Worm (Caenorhabditis elegans) whole organism, L1 larva: Measurements from ENCODE around the gene bath-45.

Experiments used
- C34B4.2 ChIP-seq: sonication (generic microtip); optimal IDR thresholded peaks from 2 replicates; lab custom pipeline; 2017; ENCODE audit warnings: mild to moderate bottlenecking, missing genetic modification characterization, missing compliant biosample characterization
- F16B12.6 ChIP-seq: fragments of 150-350 bp; optimal IDR thresholded peaks from 2 replicates; lab custom pipeline; 2014; ENCODE audit warnings: missing biosample characterization, missing genetic modification characterization
- Y116A8C.19 ChIP-seq: sonication (generic microtip); optimal IDR thresholded peaks from 2 replicates; lab custom pipeline; 2016; ENCODE audit warnings: missing compliant biosample characterization, missing genetic modification characterization, borderline replicate concordance
- aly-2 ChIP-seq: fragments of 150-350 bp; optimal IDR thresholded peaks from 2 replicates; lab custom pipeline; 2014; ENCODE audit warnings: missing biosample characterization, missing genetic modification characterization
- ama-1 ChIP-seq: fragments of 150-350 bp; optimal IDR thresholded peaks from 2 replicates; lab custom pipeline; 2014
- blmp-1 ChIP-seq: fragments of 150-350 bp; optimal IDR thresholded peaks from 2 replicates; lab custom pipeline; 2014; ENCODE audit warnings: missing biosample characterization, missing genetic modification characterization
- ceh-63 ChIP-seq: fragments of 200-800 bp; sonication (Bioruptor generic); optimal IDR thresholded peaks from 2 replicates; lab custom pipeline; 2018; ENCODE audit warnings: mild to moderate bottlenecking, missing genetic modification characterization, missing compliant biosample characterization
- ceh-8 ChIP-seq: fragments of 200-800 bp; sonication (Bioruptor generic); optimal IDR thresholded peaks from 2 replicates; lab custom pipeline; 2018; ENCODE audit warnings: mild to moderate bottlenecking, missing genetic modification characterization, moderate library complexity, missing compliant biosample characterization
- ceh-88 ChIP-seq: fragments of 200-800 bp; sonication (Bioruptor generic); IDR thresholded peaks from 2 replicates; pipeline ENCODE4 v1.3.6; 2022; ENCODE audit warnings: missing genetic modification characterization, missing compliant biosample characterization
- ces-1 ChIP-seq: fragments of 150-350 bp; optimal IDR thresholded peaks from 2 replicates; lab custom pipeline; 2014; ENCODE audit warnings: missing biosample characterization, missing genetic modification reagents, missing genetic modification characterization
- dpl-1 ChIP-seq, 3 experiments: fragments of 150-350 bp in 2 of 3; sonication (generic microtip) in 1 of 3; optimal IDR thresholded peaks; 2 replicates each; lab custom pipeline; 2014 to 2017; ENCODE audit warnings: missing biosample characterization in 3 of 3, missing genetic modification characterization in 3 of 3, missing genetic modification reagents in 3 of 3
- dsc-1 ChIP-seq: sonication (generic microtip); optimal IDR thresholded peaks from 2 replicates; lab custom pipeline; 2016; ENCODE audit warnings: mild to moderate bottlenecking, missing genetic modification characterization, missing compliant biosample characterization
- efl-3 ChIP-seq: fragments of 200-800 bp; sonication (Bioruptor generic); optimal IDR thresholded peaks from 2 replicates; lab custom pipeline; 2018; ENCODE audit warnings: mild to moderate bottlenecking, missing genetic modification characterization, missing compliant biosample characterization
- egl-27 ChIP-seq, 2 experiments: fragments of 150-350 bp in 1 of 2; sonication (generic microtip); optimal IDR thresholded peaks; 3 replicates each; lab custom pipeline; 2017 to 2018; ENCODE audit warnings: missing biosample characterization in 2 of 2, missing genetic modification characterization in 2 of 2, missing genetic modification reagents in 2 of 2
- elt-2 ChIP-seq: sonication (generic microtip); optimal IDR thresholded peaks from 2 replicates; lab custom pipeline; 2016; ENCODE audit warnings: missing genetic modification characterization, mild to moderate bottlenecking, inconsistent platforms, missing compliant biosample characterization, missing genetic modification reagents
- ets-5 ChIP-seq: fragments of 200-800 bp; sonication (Bioruptor generic); IDR thresholded peaks from 2 replicates; pipeline ENCODE4 v1.3.6; 2022; ENCODE audit warnings: missing genetic modification characterization, missing compliant biosample characterization
- fkh-10 ChIP-seq: sonication (generic microtip); optimal IDR thresholded peaks from 2 replicates; lab custom pipeline; 2017; ENCODE audit warnings: missing biosample characterization, missing genetic modification reagents, missing genetic modification characterization
- fkh-8 ChIP-seq: sonication (generic microtip); optimal IDR thresholded peaks from 2 replicates; lab custom pipeline; 2016; ENCODE audit warnings: mild to moderate bottlenecking, missing genetic modification characterization, missing compliant biosample characterization
- fos-1 ChIP-seq: fragments of 150-350 bp; optimal IDR thresholded peaks from 2 replicates; lab custom pipeline; 2014; ENCODE audit warnings: missing biosample characterization, missing genetic modification characterization
- hlh-4 ChIP-seq: sonication (generic microtip); optimal IDR thresholded peaks from 2 replicates; lab custom pipeline; 2016; ENCODE audit warnings: mild to moderate bottlenecking, missing genetic modification characterization, missing compliant biosample characterization
- hpl-2 ChIP-seq: fragments of 150-350 bp; optimal IDR thresholded peaks from 2 replicates; lab custom pipeline; 2014; ENCODE audit warnings: missing biosample characterization, missing genetic modification reagents, missing genetic modification characterization
- isw-1 ChIP-seq: fragments of 200-800 bp; sonication (Bioruptor generic); IDR thresholded peaks from 2 replicates; pipeline ENCODE4 v1.3.6; 2022; ENCODE audit warnings: missing genetic modification characterization, missing compliant biosample characterization
- lin-15B ChIP-seq: fragments of 150-350 bp; sonication (generic microtip); optimal IDR thresholded peaks from 3 replicates; lab custom pipeline; 2014; ENCODE audit warnings: missing biosample characterization, missing genetic modification characterization
- lin-39 ChIP-seq: fragments of 150-350 bp; optimal IDR thresholded peaks from 2 replicates; lab custom pipeline; 2014; ENCODE audit warnings: missing biosample characterization, missing genetic modification reagents, missing genetic modification characterization
- lir-3 ChIP-seq: sonication (generic microtip); optimal IDR thresholded peaks from 2 replicates; lab custom pipeline; 2016; ENCODE audit warnings: mild to moderate bottlenecking, missing genetic modification characterization, moderate library complexity, missing compliant biosample characterization; ENCODE audit not compliant: poor library complexity
- mdl-1 ChIP-seq, 2 experiments: fragments of 150-350 bp; optimal IDR thresholded peaks; 2 replicates each; lab custom pipeline; 2014 to 2017; ENCODE audit warnings: missing biosample characterization in 2 of 2, missing genetic modification characterization in 2 of 2, inconsistent platforms in 1 of 2
- mef-2 ChIP-seq: fragments of 150-350 bp; optimal IDR thresholded peaks from 2 replicates; lab custom pipeline; 2014; ENCODE audit warnings: missing biosample characterization, missing genetic modification characterization
- mep-1 ChIP-seq: fragments of 150-350 bp; optimal IDR thresholded peaks from 2 replicates; lab custom pipeline; 2014; ENCODE audit warnings: missing biosample characterization, missing genetic modification characterization
- nhr-19 ChIP-seq: fragments of 200-800 bp; sonication (Bioruptor generic); conservative IDR thresholded peaks from 2 replicates; pipeline ENCODE4 v1.3.6; 2022; ENCODE audit warnings: missing genetic modification characterization, missing compliant biosample characterization
- nhr-237 ChIP-seq: fragments of 150-350 bp; optimal IDR thresholded peaks from 2 replicates; lab custom pipeline; 2014; ENCODE audit warnings: missing biosample characterization, missing genetic modification characterization
- nhr-28 ChIP-seq: fragments of 150-350 bp; optimal IDR thresholded peaks from 2 replicates; lab custom pipeline; 2014; ENCODE audit warnings: missing biosample characterization, missing genetic modification characterization
- nhr-76 ChIP-seq: sonication (generic microtip); optimal IDR thresholded peaks from 2 replicates; lab custom pipeline; 2017; ENCODE audit warnings: missing biosample characterization, missing genetic modification characterization
- nhr-77 ChIP-seq: fragments of 150-350 bp; optimal IDR thresholded peaks from 2 replicates; lab custom pipeline; 2014; ENCODE audit warnings: missing biosample characterization, missing genetic modification characterization
- pax-3 ChIP-seq: fragments of 200-800 bp; sonication (Bioruptor generic); optimal IDR thresholded peaks from 2 replicates; lab custom pipeline; 2018; ENCODE audit warnings: mild to moderate bottlenecking, missing genetic modification characterization, moderate library complexity, missing compliant biosample characterization
- snpc-4 ChIP-seq: fragments of 150-350 bp; optimal IDR thresholded peaks from 2 replicates; lab custom pipeline; 2014; ENCODE audit warnings: missing biosample characterization, missing genetic modification characterization
- snu-23 ChIP-seq: sonication (generic microtip); optimal IDR thresholded peaks from 2 replicates; lab custom pipeline; 2016; ENCODE audit warnings: missing genetic modification characterization, missing compliant biosample characterization
- sptf-1 ChIP-seq: fragments of 150-350 bp; optimal IDR thresholded peaks from 2 replicates; lab custom pipeline; 2014; ENCODE audit warnings: missing biosample characterization, missing genetic modification characterization
- unc-130 ChIP-seq: fragments of 150-350 bp; optimal IDR thresholded peaks from 2 replicates; lab custom pipeline; 2017; ENCODE audit warnings: missing biosample characterization, missing genetic modification characterization, inconsistent platforms
- unc-30 ChIP-seq: sonication (generic microtip); optimal IDR thresholded peaks from 2 replicates; lab custom pipeline; 2017; ENCODE audit warnings: missing biosample characterization, missing genetic modification characterization
- unc-62 ChIP-seq: fragments of 150-350 bp; optimal IDR thresholded peaks from 2 replicates; lab custom pipeline; 2014; ENCODE audit warnings: missing biosample characterization, missing genetic modification reagents, missing genetic modification characterization
- unc-86 ChIP-seq: sonication (generic microtip); optimal IDR thresholded peaks from 2 replicates; lab custom pipeline; 2016; ENCODE audit warnings: missing genetic modification characterization, missing compliant biosample characterization
- unc-98 ChIP-seq: fragments of 200-800 bp; sonication (Bioruptor generic); IDR thresholded peaks from 2 replicates; pipeline ENCODE4 v1.3.6; 2022; ENCODE audit warnings: missing genetic modification characterization, missing compliant biosample characterization
- xbp-1 ChIP-seq: sonication (generic microtip); optimal IDR thresholded peaks from 2 replicates; lab custom pipeline; 2016; ENCODE audit warnings: missing genetic modification characterization, missing compliant biosample characterization
- zag-1 ChIP-seq: fragments of 150-350 bp; optimal IDR thresholded peaks from 2 replicates; lab custom pipeline; 2014; ENCODE audit warnings: missing biosample characterization, missing genetic modification characterization
- zip-4 ChIP-seq: fragments of 200-800 bp; sonication (Bioruptor generic); optimal IDR thresholded peaks from 2 replicates; lab custom pipeline; 2018; ENCODE audit warnings: mild to moderate bottlenecking, missing genetic modification characterization, moderate library complexity, missing compliant biosample characterization
- ztf-4 ChIP-seq: fragments of 150-350 bp; optimal IDR thresholded peaks from 2 replicates; lab custom pipeline; 2014; ENCODE audit warnings: missing biosample characterization, missing genetic modification characterization

bath-45 gene

ce11 chrII:13156971-13157370 lies 34.2 kb downstream of the bath-45 start, which contains the start of the genes hpr-17 and F32A11.1 (continued):
- TF ChIP-seq ceh-8 (peak; percentile 75), ceh-88 (GFP tag; lab: Robert Waterston, UW) (peak; percentile 36; the same call in 1 of the 2 replicates), unc-130 (peak; percentile 78), isw-1 (GFP tag; lab: Robert Waterston, UW) (peak; percentile 88), fos-1 (tag; lab: Kevin White, UChicago) (peak; percentile 78), lir-3 (tag; lab: Kevin White, UChicago) (peak; percentile 77), zip-4 (GFP tag; lab: Kevin White, UChicago) (peak; percentile 61), ces-1 (GFP tag; lab: Kevin White, UChicago) (no peak), Y116A8C.19 (tag; lab: Kevin White, UChicago) (no peak), dsc-1 (tag; lab: Kevin White, UChicago) (peak; percentile 87), mef-2 (tag; lab: Kevin White, UChicago) (peak; percentile 13), unc-30 (tag; lab: Kevin White, UChicago) (no peak), mep-1 (tag; lab: Kevin White, UChicago) (peak; percentile 95), ets-5 (GFP tag; lab: Robert Waterston, UW) (no peak), nhr-28 (tag; lab: Kevin White, UChicago) (no peak), nhr-19 (peak; percentile 92), mdl-1 (tag; optimal IDR thresholded peaks at IDR 0.05; lab: Kevin White, UChicago) (peak in 1 of 2 experiments; percentile 74), F16B12.6 (tag; lab: Kevin White, UChicago) (peak; percentile 74), blmp-1 (tag; lab: Kevin White, UChicago) (peak; percentile 54), snpc-4 (tag; lab: Kevin White, UChicago) (peak; percentile 90), unc-98 (GFP tag; lab: Robert Waterston, UW) (peak; percentile 75), fkh-8 (tag; lab: Kevin White, UChicago) (peak; percentile 78), pax-3 (tag; lab: Kevin White, UChicago) (peak; percentile 70), fkh-10 (GFP tag; lab: Kevin White, UChicago) (peak; percentile 40), lin-15B (peak; percentile 90), hpl-2 (GFP tag; lab: Kevin White, UChicago) (no peak), zag-1 (tag; lab: Kevin White, UChicago) (no peak), snu-23 (GFP tag; lab: Kevin White, UChicago) (peak; percentile 92), hlh-4 (tag; lab: Kevin White, UChicago) (no peak), C34B4.2 (tag; lab: Kevin White, UChicago) (no peak), egl-27 (tag; optimal IDR thresholded peaks at IDR 0.05; lab: Kevin White, UChicago) (peak in 1 of 2 experiments; percentile 12), ceh-63 (GFP tag; lab: Kevin White, UChicago) (no peak), lin-39 (tag; lab: Kevin White, UChicago) (peak; percentile 83), efl-3 (no peak), dpl-1 (GFP tag; optimal IDR thresholded peaks at IDR 0.05; lab: Kevin White, UChicago) (peak; percentile 99), unc-86 (peak; percentile 85), aly-2 (tag; lab: Kevin White, UChicago) (peak; percentile 79), xbp-1 (peak; percentile 84), nhr-77 (tag; lab: Kevin White, UChicago) (peak; percentile 67), nhr-76 (tag; lab: Kevin White, UChicago) (no peak), elt-2 (peak; percentile 64), nhr-237 (tag; lab: Kevin White, UChicago) (no peak), ama-1 (lab: Kevin White, UChicago) (peak; percentile 3), sptf-1 (tag; lab: Kevin White, UChicago) (no peak), ztf-4 (tag; lab: Kevin White, UChicago) (peak; percentile 22), unc-62 (GFP tag; lab: Kevin White, UChicago) (no peak)
